Worm (Caenorhabditis elegans) whole organism, L4 larva: ENCODE results near the gene T21E8.4.

ENCODE experiments used
- D1046.2 ChIP-seq: fragments of 200-800 bp; sonication (Bioruptor generic); IDR thresholded peaks from 2 replicates; pipeline ENCODE4 v1.3.6; 2022; ENCODE audit warnings: missing genetic modification characterization, missing compliant biosample characterization
- fkh-10 ChIP-seq: fragments of 150-350 bp; optimal IDR thresholded peaks from 2 replicates; lab custom pipeline; 2014; ENCODE audit warnings: missing biosample characterization, missing genetic modification reagents, missing genetic modification characterization
- nhr-28 ChIP-seq: fragments of 150-350 bp; optimal IDR thresholded peaks from 2 replicates; lab custom pipeline; 2014; ENCODE audit warnings: missing biosample characterization, missing genetic modification characterization
- ztf-11 ChIP-seq: fragments of 150-350 bp; optimal IDR thresholded peaks from 2 replicates; lab custom pipeline; 2014; ENCODE audit warnings: missing biosample characterization, missing genetic modification characterization

DNA sequence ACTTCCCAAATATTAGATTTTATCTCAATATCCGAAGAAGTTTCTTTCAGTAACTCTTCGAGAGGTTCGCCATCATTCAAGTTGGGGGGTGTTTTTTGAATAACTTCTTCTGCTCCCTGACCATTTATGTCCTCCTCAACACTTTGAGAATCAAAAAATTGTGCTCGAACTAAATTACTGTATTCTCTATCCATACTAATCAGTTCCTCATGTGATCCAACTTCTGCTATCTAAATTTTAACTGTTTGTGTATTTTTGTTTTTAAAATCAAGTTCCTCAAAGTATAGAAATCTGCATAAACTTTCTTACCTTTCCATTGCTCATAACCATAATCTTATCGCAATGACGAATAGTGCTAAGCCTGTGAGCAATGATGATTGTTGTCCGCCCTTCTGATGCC is 18.9 kb upstream of the T21E8.4 start:
- TF ChIP-seq nhr-28 (no peak), ztf-11 (tag; lab: Kevin White, UChicago) (no peak), D1046.2 (GFP tag; lab: Robert Waterston, UW) (no peak), fkh-10 (GFP tag; lab: Kevin White, UChicago) (no peak)
